Fruit fly (Drosophila melanogaster) S2 (cell line): Measurements from ENCODE around the gene dyl.

Experiments used
- CG8478 ChIP-seq: fragments of >200 bp; optimal IDR thresholded peaks from 2 replicates; lab custom pipeline; 2018
- CTCF ChIP-seq, 2 experiments: fragments of >200 bp; optimal IDR thresholded peaks; 2 replicates each; lab custom pipeline; 2018

The dyl gene

DNA sequence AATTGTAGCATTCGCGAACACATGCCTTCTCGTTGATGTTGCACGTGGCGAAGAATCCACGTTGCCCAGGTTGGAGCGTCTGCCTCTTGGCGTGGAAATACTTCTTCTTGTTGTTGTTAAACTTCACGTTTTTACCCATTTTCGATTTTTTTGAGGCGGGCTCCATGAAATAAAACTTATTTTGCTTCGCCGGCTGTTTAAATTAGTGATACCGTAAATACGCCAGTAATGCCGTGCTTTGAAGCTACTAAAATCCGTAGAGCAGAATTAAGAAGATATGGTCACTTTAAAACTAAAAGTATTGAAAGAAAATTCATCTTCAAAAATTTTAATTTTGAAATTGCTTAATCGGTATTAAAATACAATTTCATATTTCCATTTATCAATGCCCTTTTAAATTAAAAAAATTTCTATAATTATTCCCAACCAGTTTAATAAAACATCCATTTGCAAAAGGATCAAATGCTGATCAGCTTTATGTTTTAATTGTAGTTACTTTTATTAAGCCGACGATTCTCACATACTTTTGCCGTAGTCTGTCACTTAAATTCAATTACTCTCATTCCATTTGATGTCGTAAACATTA is 14.6 kb upstream of the dyl start, which contains the start of gene CG15014:
Gene CG15014 (minus strand): TSS at position 228 of the 586 bp plus-strand sequence.
- TF ChIP-seq CTCF (optimal IDR thresholded peaks at IDR 0.05; lab: Kevin White, UChicago): no peak
- TF ChIP-seq CG8478: no peak

dm6 chr3L:4318677-4319580 is 11.4 kb upstream of the dyl start, which contains the start of gene PMP34:
Gene PMP34 (plus strand): TSS chr3L:4318755.
- TF ChIP-seq CG8478 (no peak), CTCF (optimal IDR thresholded peaks at IDR 0.05; lab: Kevin White, UChicago) (no peak)

DNA sequence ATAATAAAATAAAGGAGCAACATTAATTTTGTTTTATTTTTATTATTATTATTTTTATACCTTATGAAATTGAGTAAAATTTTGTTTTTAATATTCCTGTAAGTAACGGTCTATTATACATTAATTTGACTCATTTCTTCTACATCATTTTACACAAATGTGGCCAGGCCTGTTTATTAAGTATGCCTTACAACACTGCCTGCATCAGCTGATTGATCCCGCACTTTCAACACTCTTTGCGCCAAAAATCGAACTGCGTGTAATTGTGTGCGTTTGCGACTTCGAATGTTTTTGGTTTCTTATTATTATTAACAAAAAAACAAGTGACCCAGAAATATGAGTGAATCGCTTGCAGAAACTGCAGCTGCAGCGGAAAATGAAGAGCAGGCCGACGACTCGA is 5.8 kb upstream of the dyl start, which contains the start of gene Claspin:
Gene Claspin (plus strand): TSS at position 185 of the 400 bp plus-strand sequence.
- TF ChIP-seq CTCF (optimal IDR thresholded peaks at IDR 0.05; lab: Kevin White, UChicago) (peak in 1 of 2 experiments; percentile 14), CG8478 (no peak)

- TF ChIP-seq CG8478 (no peak), CTCF (optimal IDR thresholded peaks at IDR 0.05; lab: Kevin White, UChicago) (no peak)
These were observed 3.1 kb upstream of the dyl start for dm6 chr3L:4310604-4311003.

dm6 chr3L:4304244-4304959 is 3.1 kb downstream of the dyl start:
- TF ChIP-seq CG8478 (no peak), CTCF (optimal IDR thresholded peaks at IDR 0.05; lab: Kevin White, UChicago) (no peak)

DNA sequence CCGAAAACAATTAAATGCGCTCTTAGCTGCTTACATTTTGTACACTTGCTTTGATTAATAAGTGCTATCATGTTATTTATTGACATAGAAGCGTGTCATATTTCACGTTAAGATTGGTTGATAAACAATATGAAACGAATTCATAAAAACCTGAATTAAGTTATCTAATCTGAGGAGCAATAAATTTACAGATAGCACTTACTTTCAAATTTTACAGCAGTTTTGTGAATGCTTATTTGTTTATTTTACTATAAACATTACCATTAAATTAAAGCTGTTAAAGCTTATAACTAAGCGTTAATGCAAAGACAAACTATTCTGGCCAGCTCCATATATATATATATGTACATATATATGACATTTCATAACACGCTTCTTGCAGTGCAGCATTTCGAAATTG is 5.4 kb downstream of the dyl start:
- no peak for TF ChIP-seq CG8478
- no peak for TF ChIP-seq CTCF (optimal IDR thresholded peaks at IDR 0.05; lab: Kevin White, UChicago)

- TF ChIP-seq CG8478 (no peak), CTCF (optimal IDR thresholded peaks at IDR 0.05; lab: Kevin White, UChicago) (no peak)
These were observed 10.8 kb downstream of the dyl start for dm6 chr3L:4296760-4297159.

DNA sequence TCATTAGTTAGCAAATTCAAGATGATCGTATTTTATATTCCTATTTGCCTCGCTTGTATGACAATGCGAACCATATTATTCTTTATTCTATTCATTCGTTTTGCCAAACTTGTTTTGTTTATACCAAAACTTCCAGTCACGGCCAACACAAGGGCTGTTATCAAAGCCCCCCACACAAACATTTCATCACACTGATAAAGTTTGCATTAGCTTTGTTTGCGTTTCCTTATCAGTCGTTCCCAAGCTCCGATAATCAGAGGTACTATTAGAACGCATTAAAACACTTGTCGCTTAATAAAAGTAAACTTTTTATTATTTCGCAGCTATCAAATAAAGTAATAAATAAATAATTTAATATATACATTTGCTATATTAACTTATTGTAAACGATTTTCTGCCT is 13.8 kb downstream of the dyl start:
- TF ChIP-seq CTCF (optimal IDR thresholded peaks at IDR 0.05; lab: Kevin White, UChicago) (no peak), CG8478 (no peak)

- TF ChIP-seq CG8478 (no peak), CTCF (optimal IDR thresholded peaks at IDR 0.05; lab: Kevin White, UChicago) (no peak)
These were observed 14.2 kb downstream of the dyl start for dm6 chr3L:4293304-4293703.

DNA sequence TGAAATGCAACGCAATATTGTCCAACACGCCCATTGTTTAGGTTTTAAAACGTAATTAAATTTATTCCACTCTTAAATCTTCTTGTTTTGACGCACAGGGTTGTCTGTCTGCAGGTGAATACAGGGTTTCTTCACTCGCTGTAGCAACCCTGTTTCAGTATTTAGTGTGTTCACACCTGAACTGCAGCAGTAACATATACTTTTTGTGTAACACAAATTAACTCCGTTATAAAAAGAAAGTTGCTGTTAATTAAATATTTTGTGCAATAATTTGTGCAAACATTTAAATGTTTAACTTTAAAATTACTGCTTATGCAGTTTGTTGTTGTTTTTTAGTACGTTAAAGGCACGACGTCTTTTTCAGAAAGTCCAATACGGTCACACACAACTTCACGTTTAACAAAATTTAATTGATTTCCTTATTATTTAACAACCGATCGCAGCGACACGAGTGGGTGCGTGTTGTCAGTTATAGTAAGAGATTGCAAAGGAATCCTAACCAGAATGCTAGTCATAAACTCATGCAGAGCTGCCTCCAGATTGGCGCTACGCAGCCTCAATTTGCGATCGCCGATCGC is 15.3 kb downstream of the dyl start, which contains the start of the genes CG15012 and Fdx2:
Gene CG15012 (minus strand): TSS at position 127 of the 578 bp plus-strand sequence.
Gene Fdx2 (plus strand): TSS at position 363 of the 578 bp plus-strand sequence.
- no peak for TF ChIP-seq CG8478
- no peak for TF ChIP-seq CTCF (optimal IDR thresholded peaks at IDR 0.05; lab: Kevin White, UChicago)

DNA sequence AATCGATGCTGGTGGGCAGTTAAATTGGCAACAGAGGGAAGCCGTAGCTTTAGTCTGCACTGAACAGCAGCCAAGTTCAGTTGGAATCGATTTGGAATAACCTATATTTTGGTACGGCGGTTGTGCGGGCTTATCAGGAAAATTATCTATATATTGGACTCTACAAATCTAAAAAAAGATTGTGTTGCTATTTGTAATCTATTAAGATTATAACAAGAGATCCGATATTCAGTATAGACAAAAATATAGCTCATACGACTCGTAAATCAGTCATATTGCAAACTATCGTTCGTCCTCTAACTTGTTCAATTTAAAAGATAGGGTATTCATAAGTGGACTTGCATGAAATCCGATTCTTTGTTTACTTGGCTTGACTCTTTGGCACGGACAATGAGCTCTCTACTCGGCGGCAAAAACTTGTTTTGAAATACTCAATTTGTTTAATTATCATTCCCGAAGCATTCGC is 18.9 kb downstream of the dyl start, which contains the start of gene Hexo1:
Gene Hexo1 (plus strand): TSS at position 51 of the 466 bp plus-strand sequence.
- TF ChIP-seq CG8478 (no peak), CTCF (optimal IDR thresholded peaks at IDR 0.05; lab: Kevin White, UChicago) (no peak)

DNA sequence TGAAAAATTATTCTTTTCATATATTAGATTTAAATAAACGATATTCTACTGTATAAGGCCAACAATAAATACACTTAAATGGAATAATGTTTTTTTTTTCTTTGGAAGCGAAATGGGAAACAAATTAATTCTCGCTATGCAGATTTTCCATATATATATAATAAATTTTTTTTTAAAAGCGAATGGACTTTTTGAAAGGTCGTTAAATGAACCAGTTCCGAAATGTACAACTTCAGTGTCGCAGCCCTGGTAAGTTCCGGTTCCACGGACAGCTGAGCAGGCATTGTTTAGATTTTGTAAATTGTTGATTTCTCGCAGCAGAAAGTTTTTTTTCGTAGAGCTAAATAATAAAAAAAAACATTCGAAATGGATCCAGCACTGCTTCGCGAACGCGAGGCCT is 20.7 kb downstream of the dyl start, which contains the start of gene TfIIEbeta:
Gene TfIIEbeta (plus strand): TSS at position 255 of the 400 bp plus-strand sequence.
- TF ChIP-seq CTCF (optimal IDR thresholded peaks at IDR 0.05; lab: Kevin White, UChicago) (no peak), CG8478 (no peak)

DNA sequence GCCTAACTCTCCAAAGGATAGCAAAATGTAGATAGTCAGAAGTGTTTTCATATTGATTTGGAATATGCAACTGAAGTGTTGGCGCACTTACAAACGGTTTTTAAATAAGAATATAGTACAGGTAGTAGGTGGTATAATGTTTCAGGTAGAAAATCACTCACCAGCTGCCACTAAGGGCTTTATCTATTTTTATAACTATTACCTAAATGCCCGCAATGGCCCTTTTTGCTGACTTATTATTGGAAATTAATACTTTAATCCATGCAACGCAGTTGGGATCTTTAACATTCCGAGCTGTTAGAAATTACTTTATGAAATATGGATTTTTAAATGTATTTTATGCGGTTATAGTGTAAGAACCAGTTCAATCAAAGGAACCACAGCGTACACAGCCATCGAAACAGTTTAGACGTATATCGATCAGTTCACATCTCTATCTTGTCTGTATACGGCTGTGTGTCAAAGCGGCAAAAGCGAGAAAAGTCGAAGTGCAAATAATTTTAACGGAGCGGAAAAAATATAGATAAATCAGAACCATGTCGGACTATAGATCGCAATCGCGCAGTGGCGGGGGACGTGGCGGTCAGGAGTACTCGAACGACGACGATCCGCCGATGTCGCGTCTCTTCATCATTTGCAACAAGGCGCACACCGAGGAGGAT is 24.0 kb downstream of the dyl start, which contains the start of the genes srw and CG1316:
Gene srw (minus strand): TSS at position 51 of the 662 bp plus-strand sequence.
Gene CG1316 (plus strand): TSS at position 424 of the 662 bp plus-strand sequence.
- peak in 1 of 2 experiments; percentile 12 for TF ChIP-seq CTCF (optimal IDR thresholded peaks at IDR 0.05; lab: Kevin White, UChicago)
- TF ChIP-seq CG8478: no peak

- TF ChIP-seq CTCF (optimal IDR thresholded peaks at IDR 0.05; lab: Kevin White, UChicago) (peak in 1 of 2 experiments; percentile 33), CG8478 (no peak)
These were observed 24.9 kb downstream of the dyl start, which contains the start of gene CG11583 for dm6 chr3L:4282627-4283026. Gene CG11583 (minus strand): TSS chr3L:4282817.
